Worm (Caenorhabditis elegans): Measurements from ENCODE around the gene M02G9.4.

- no peak for TF ChIP-seq lin-26 (GFP tag; IDR thresholded peaks at IDR 0.05)
- no peak for TF ChIP-seq rpc-1 (optimal IDR thresholded peaks at IDR 0.05)
- no peak for TF ChIP-seq rpc-1 (tag; optimal IDR thresholded peaks at IDR 0.05)
- no peak for TF ChIP-seq ztf-6 (GFP tag; IDR thresholded peaks at IDR 0.05)
- no peak for TF ChIP-seq ama-1 (optimal IDR thresholded peaks at IDR 0.05)
- no peak for TF ChIP-seq ama-1 (GFP tag; optimal IDR thresholded peaks at IDR 0.05)
- no peak for TF ChIP-seq ztf-25 (GFP tag; IDR thresholded peaks at IDR 0.05)
- TF ChIP-seq cebp-1 (GFP tag; IDR thresholded peaks at IDR 0.05): no peak
- TF ChIP-seq cebp-1 (tag; optimal IDR thresholded peaks at IDR 0.05): no peak
- TF ChIP-seq efl-1 (GFP tag; optimal IDR thresholded peaks at IDR 0.05): no peak
- no peak for TF ChIP-seq nhr-90 (tag; optimal IDR thresholded peaks at IDR 0.05)
- TF ChIP-seq lsl-1 (GFP tag; optimal IDR thresholded peaks at IDR 0.05): no peak
Observed at ce11 chrII:10367202-10367601, 50.1 kb downstream of the M02G9.4 start, which contains the start of gene ceh-57.

All from whole organism, young adult.